Worm (Caenorhabditis elegans) whole organism, L1 larva: ENCODE results near the gene K12H4.2.

Source experiments
- ama-1 ChIP-seq: fragments of 150-350 bp; optimal IDR thresholded peaks from 2 replicates; lab custom pipeline; 2014
- dpl-1 ChIP-seq, 3 experiments: fragments of 150-350 bp in 2 of 3; sonication (generic microtip) in 1 of 3; optimal IDR thresholded peaks; 2 replicates each; lab custom pipeline; 2014 to 2017; ENCODE audit warnings: missing biosample characterization in 3 of 3, missing genetic modification characterization in 3 of 3, missing genetic modification reagents in 3 of 3
- efl-1 ChIP-seq, 4 experiments: fragments of 150-350 bp; optimal IDR thresholded peaks in 3 of 4; peaks in 1 of 4; 1 replicate in 1 of 4; 2 replicates in 3 of 4; lab custom pipeline; 2014; ENCODE audit warnings: missing biosample characterization in 2 of 4, missing genetic modification characterization in 2 of 4, missing genetic modification reagents in 2 of 4
- lin-13 ChIP-seq: fragments of 150-350 bp; optimal IDR thresholded peaks from 2 replicates; lab custom pipeline; 2014; ENCODE audit warnings: missing biosample characterization, missing genetic modification reagents, missing genetic modification characterization
- nhr-237 ChIP-seq: fragments of 150-350 bp; optimal IDR thresholded peaks from 2 replicates; lab custom pipeline; 2014; ENCODE audit warnings: missing biosample characterization, missing genetic modification characterization
- nhr-28 ChIP-seq: fragments of 150-350 bp; optimal IDR thresholded peaks from 2 replicates; lab custom pipeline; 2014; ENCODE audit warnings: missing biosample characterization, missing genetic modification characterization
- nhr-76 ChIP-seq: sonication (generic microtip); optimal IDR thresholded peaks from 2 replicates; lab custom pipeline; 2017; ENCODE audit warnings: missing biosample characterization, missing genetic modification characterization
- pqm-1 ChIP-seq: sonication (generic microtip); optimal IDR thresholded peaks from 3 replicates; lab custom pipeline; 2017; ENCODE audit warnings: missing biosample characterization, missing genetic modification characterization
- snpc-4 ChIP-seq: fragments of 150-350 bp; optimal IDR thresholded peaks from 2 replicates; lab custom pipeline; 2014; ENCODE audit warnings: missing biosample characterization, missing genetic modification characterization
- tbx-2 ChIP-seq: sonication (generic microtip); optimal IDR thresholded peaks from 2 replicates; lab custom pipeline; 2016; ENCODE audit warnings: missing genetic modification characterization, missing compliant biosample characterization
- unc-86 ChIP-seq: sonication (generic microtip); optimal IDR thresholded peaks from 2 replicates; lab custom pipeline; 2016; ENCODE audit warnings: missing genetic modification characterization, missing compliant biosample characterization
- zip-4 ChIP-seq: fragments of 200-800 bp; sonication (Bioruptor generic); optimal IDR thresholded peaks from 2 replicates; lab custom pipeline; 2018; ENCODE audit warnings: mild to moderate bottlenecking, missing genetic modification characterization, moderate library complexity, missing compliant biosample characterization

ce11 chrIII:8067798-8068197 is 20.3 kb downstream of the K12H4.2 start:
- TF ChIP-seq zip-4 (GFP tag; lab: Kevin White, UChicago): no peak
- TF ChIP-seq unc-86 (tag; lab: Kevin White, UChicago): no peak
- TF ChIP-seq dpl-1 (GFP tag; optimal IDR thresholded peaks at IDR 0.05; lab: Kevin White, UChicago): no peak
- no peak for TF ChIP-seq snpc-4
- no peak for TF ChIP-seq nhr-237
- no peak for TF ChIP-seq nhr-28
- TF ChIP-seq nhr-76 (tag; lab: Kevin White, UChicago): no peak
- no peak for TF ChIP-seq tbx-2 (tag; lab: Kevin White, UChicago)
- TF ChIP-seq ama-1 (lab: Kevin White, UChicago): no peak
- TF ChIP-seq efl-1 (optimal IDR thresholded peaks at IDR 0.05; lab: Kevin White, UChicago): no peak
- TF ChIP-seq efl-1 (GFP tag; optimal IDR thresholded peaks at IDR 0.05 in 1 of 2; lab: Kevin White, UChicago): no peak
- TF ChIP-seq lin-13 (GFP tag; lab: Kevin White, UChicago): no peak
- no peak for TF ChIP-seq pqm-1 (tag; lab: Kevin White, UChicago)
